Fruit fly (Drosophila melanogaster): ENCODE data around the gene aus.

The aus gene

dm6 chr3R:21269923-21270322 lies 79.5 kb downstream of the aus start, which contains the start of the genes AP-2sigma and Idi (continued):
- TF ChIP-seq lab (GFP tag; optimal IDR thresholded peaks at IDR 0.05) (peak; percentile 50), ken (GFP tag; IDR thresholded peaks at IDR 0.05) (0 out of 3 replicates have a peak, but pooled peaks have one; percentile 38), CG10267 (tag; optimal IDR thresholded peaks at IDR 0.05) (peak; percentile 93), CG30403 (GFP tag; optimal IDR thresholded peaks at IDR 0.05) (peak; percentile 30), CG32772 (GFP tag; IDR thresholded peaks at IDR 0.05) (no peak), CG17328 (GFP tag; IDR thresholded peaks at IDR 0.05) (no peak), Myb (GFP tag; optimal IDR thresholded peaks at IDR 0.05) (peak; percentile 29), Tbp (GFP tag; optimal IDR thresholded peaks at IDR 0.05) (no peak), jing (GFP tag; optimal IDR thresholded peaks at IDR 0.05) (no peak), CG2889 (GFP tag; IDR thresholded peaks at IDR 0.05) (no peak), z (GFP tag; IDR thresholded peaks at IDR 0.05) (no peak), CG13123 (GFP tag; optimal IDR thresholded peaks at IDR 0.05) (no peak), corto (GFP tag; optimal IDR thresholded peaks at IDR 0.05) (no peak), Doc3 (GFP tag; IDR thresholded peaks at IDR 0.05; ENCODE audit: partially characterized antibody) (no peak), CG4404 (GFP tag; IDR thresholded peaks at IDR 0.05) (no peak), Aef1 (GFP tag; IDR thresholded peaks at IDR 0.05) (no peak), jumu (GFP tag; optimal IDR thresholded peaks at IDR 0.05) (no peak), so (GFP tag; IDR thresholded peaks at IDR 0.05) (no peak), CG18764 (GFP tag; optimal IDR thresholded peaks at IDR 0.05) (no peak), az2 (GFP tag; optimal IDR thresholded peaks at IDR 0.05) (no peak), pho (GFP tag; optimal IDR thresholded peaks at IDR 0.05) (peak; percentile 6), ftz-f1 (GFP tag; optimal IDR thresholded peaks at IDR 0.05) (peak; percentile 38), Xbp1 (GFP tag; optimal IDR thresholded peaks at IDR 0.05) (peak; percentile 52), CG17361 (GFP tag; IDR thresholded peaks at IDR 0.05) (no peak), CG17912 (GFP tag; optimal IDR thresholded peaks at IDR 0.05) (peak; percentile 42), slou (GFP tag; optimal IDR thresholded peaks at IDR 0.05) (no peak), Hey (tag; optimal IDR thresholded peaks at IDR 0.05) (no peak), Adf1 (GFP tag; IDR thresholded peaks at IDR 0.05) (no peak), CG1024 (GFP tag; IDR thresholded peaks at IDR 0.05) (no peak; the same call in 1 of the 2 replicates), hbn (GFP tag; IDR thresholded peaks at IDR 0.05; ENCODE audit: partially characterized antibody) (no peak), usp (GFP tag; optimal IDR thresholded peaks at IDR 0.05) (no peak), CG7987 (GFP tag; optimal IDR thresholded peaks at IDR 0.05) (no peak), pros (GFP tag; optimal IDR thresholded peaks at IDR 0.05) (no peak), Fer1 (GFP tag; optimal IDR thresholded peaks at IDR 0.05) (peak; percentile 3), HLH4C (GFP tag; IDR thresholded peaks at IDR 0.05; ENCODE audit: partially characterized antibody) (no peak), CG2202 (tag; optimal IDR thresholded peaks at IDR 0.05) (peak; percentile 17), Sry-δ (GFP tag; optimal IDR thresholded peaks at IDR 0.05) (peak; percentile 52), Kr (GFP tag; optimal IDR thresholded peaks at IDR 0.05) (no peak), CG4328 (GFP tag; optimal IDR thresholded peaks at IDR 0.05) (no peak), ap (GFP tag; IDR thresholded peaks at IDR 0.05) (no peak), row (GFP tag; IDR thresholded peaks at IDR 0.05) (peak; percentile 30; the same call in 1 of the 3 replicates), Opbp (GFP tag; IDR thresholded peaks at IDR 0.05; ENCODE audit: partially characterized antibody) (0 out of 3 replicates have a peak, but pooled peaks have one; percentile 45), CG7271 (tag; optimal IDR thresholded peaks at IDR 0.05) (peak; percentile 3), tio (GFP tag; optimal IDR thresholded peaks at IDR 0.05) (no peak), Meics (GFP tag; optimal IDR thresholded peaks at IDR 0.05) (peak; percentile 12), CG14050 (GFP tag; IDR thresholded peaks at IDR 0.05) (no peak), CG11247 (GFP tag; IDR thresholded peaks at IDR 0.05) (no peak), CG17359 (tag; optimal IDR thresholded peaks at IDR 0.05) (no peak), CG6813 (GFP tag; optimal IDR thresholded peaks at IDR 0.05) (no peak), CG13424 (tag; optimal IDR thresholded peaks at IDR 0.05) (no peak), inv (GFP tag; IDR thresholded peaks at IDR 0.05; ENCODE audit: partially characterized antibody) (no peak), dati (GFP tag; IDR thresholded peaks at IDR 0.05) (no peak)

All from whole organism, embryonic.